Fruit fly (Drosophila melanogaster) whole organism, embryonic: ENCODE results near the gene CG43131.

Experiments used
- ATbp ChIP-seq: fragments of 200-800 bp; sonication (Bioruptor generic); optimal IDR thresholded peaks from 2 replicates; lab custom pipeline; 2017; ENCODE audit warnings: missing biosample characterization, mild to moderate bottlenecking, missing genetic modification characterization, missing genetic modification reagents
- Ada2b ChIP-seq: fragments of 200-800 bp; sonication (Bioruptor generic); IDR thresholded peaks from 2 replicates; pipeline ENCODE4 v1.3.6; 2022; ENCODE audit warnings: missing biosample characterization, missing genetic modification characterization
- Asciz ChIP-seq: fragments of 200-800 bp; sonication (Bioruptor generic); optimal IDR thresholded peaks from 2 replicates; lab custom pipeline; 2017; ENCODE audit warnings: missing biosample characterization, mild to moderate bottlenecking, missing genetic modification characterization, missing genetic modification reagents
- Awh ChIP-seq: fragments of 200-800 bp; sonication (Bioruptor generic); IDR thresholded peaks from 2 replicates; pipeline ENCODE4, ENCODE4 v1.3.6; 2022; ENCODE audit warnings: missing biosample characterization, missing genetic modification characterization
- Bgb ChIP-seq: fragments of 200-800 bp; sonication (Bioruptor generic); IDR thresholded peaks from 2 replicates; pipeline ENCODE4 v1.3.6; 2022; ENCODE audit warnings: missing biosample characterization, missing genetic modification characterization; ENCODE audit not compliant: partially characterized antibody
- CG10209 ChIP-seq: fragments of 200-800 bp; sonication (Bioruptor generic); optimal IDR thresholded peaks from 3 replicates; lab custom pipeline; 2017; ENCODE audit warnings: missing biosample characterization, mild to moderate bottlenecking, missing genetic modification characterization, missing genetic modification reagents
- CG11504 ChIP-seq: fragments of 200-800 bp; sonication (Bioruptor generic); optimal IDR thresholded peaks from 3 replicates; lab custom pipeline; 2019; ENCODE audit warnings: missing biosample characterization, mild to moderate bottlenecking, missing genetic modification characterization, moderate library complexity
- CG11696 ChIP-seq: fragments of 200-800 bp; sonication (Bioruptor generic); IDR thresholded peaks from 2 replicates; pipeline ENCODE4 v1.3.6; 2022; ENCODE audit warnings: missing biosample characterization, missing genetic modification characterization
- CG11723 ChIP-seq: fragments of 200-800 bp; sonication (Bioruptor generic); optimal IDR thresholded peaks from 2 replicates; lab custom pipeline; 2017; ENCODE audit warnings: missing biosample characterization, mild to moderate bottlenecking, missing genetic modification characterization
- CG13296 ChIP-seq: fragments of 200-800 bp; sonication (Bioruptor generic); optimal IDR thresholded peaks from 3 replicates; lab custom pipeline; 2018; ENCODE audit warnings: missing biosample characterization, mild to moderate bottlenecking, missing genetic modification characterization
- CG13424 ChIP-seq: fragments of 200-800 bp; sonication (Bioruptor generic); optimal IDR thresholded peaks from 2 replicates; lab custom pipeline; 2019; ENCODE audit warnings: missing biosample characterization, mild to moderate bottlenecking, missing genetic modification characterization, moderate library complexity
- CG14014 ChIP-seq: fragments of 200-800 bp; sonication (Bioruptor generic); IDR thresholded peaks from 2 replicates; pipeline ENCODE4 v1.3.6; 2022; ENCODE audit warnings: missing biosample characterization, missing genetic modification characterization
- CG15011 ChIP-seq: fragments of 200-800 bp; sonication (Bioruptor generic); optimal IDR thresholded peaks from 3 replicates; lab custom pipeline; 2018; ENCODE audit warnings: missing biosample characterization, mild to moderate bottlenecking, missing genetic modification characterization
- CG15269 ChIP-seq: fragments of 200-800 bp; sonication (Bioruptor generic); optimal IDR thresholded peaks from 2 replicates; lab custom pipeline; 2018; ENCODE audit warnings: missing biosample characterization, mild to moderate bottlenecking, missing genetic modification characterization, moderate library complexity
- CG15479 ChIP-seq: fragments of 200-800 bp; sonication (Bioruptor generic); optimal IDR thresholded peaks from 3 replicates; lab custom pipeline; 2019; ENCODE audit warnings: missing biosample characterization, mild to moderate bottlenecking, missing genetic modification characterization, moderate library complexity
- CG17361 ChIP-seq: fragments of 200-800 bp; sonication (Bioruptor generic); IDR thresholded peaks from 3 replicates; pipeline ENCODE4 v1.3.6; 2022; ENCODE audit warnings: missing biosample characterization, missing genetic modification characterization
- CG18262 ChIP-seq: fragments of 200-800 bp; optimal IDR thresholded peaks from 3 replicates; lab custom pipeline; 2019; ENCODE audit warnings: missing biosample characterization, mild to moderate bottlenecking, missing genetic modification characterization, moderate library complexity
- CG18599 ChIP-seq: fragments of 200-800 bp; sonication (Bioruptor generic); optimal IDR thresholded peaks from 3 replicates; lab custom pipeline; 2017; ENCODE audit warnings: missing biosample characterization, missing genetic modification characterization, mild to moderate bottlenecking, moderate library complexity, missing genetic modification reagents
- CG2678 ChIP-seq: fragments of 200-800 bp; sonication (Bioruptor generic); optimal IDR thresholded peaks from 3 replicates; lab custom pipeline; 2019; ENCODE audit warnings: missing biosample characterization, mild to moderate bottlenecking, missing genetic modification characterization, moderate library complexity
- CG3281 ChIP-seq: fragments of 200-800 bp; sonication (Bioruptor generic); optimal IDR thresholded peaks from 3 replicates; lab custom pipeline; 2017; ENCODE audit warnings: missing biosample characterization, mild to moderate bottlenecking, missing genetic modification characterization
- CG3407 ChIP-seq: fragments of 200-800 bp; sonication (Bioruptor generic); optimal IDR thresholded peaks from 2 replicates; lab custom pipeline; 2018; ENCODE audit warnings: missing biosample characterization, mild to moderate bottlenecking, missing genetic modification characterization
- CG4707 ChIP-seq: fragments of 200-800 bp; sonication (Bioruptor generic); optimal IDR thresholded peaks from 2 replicates; lab custom pipeline; 2018; ENCODE audit warnings: missing biosample characterization, mild to moderate bottlenecking, missing genetic modification characterization, moderate library complexity
- CG6854 ChIP-seq: fragments of 200-800 bp; sonication (Bioruptor generic); optimal IDR thresholded peaks from 3 replicates; lab custom pipeline; 2017; ENCODE audit warnings: missing biosample characterization, mild to moderate bottlenecking, missing genetic modification characterization
- CG8089 ChIP-seq: fragments of 200-800 bp; sonication (Bioruptor generic); optimal IDR thresholded peaks from 3 replicates; lab custom pipeline; 2016; ENCODE audit warnings: missing biosample characterization, missing genetic modification characterization
- CG9727 ChIP-seq: fragments of 200-800 bp; sonication (Bioruptor generic); optimal IDR thresholded peaks from 3 replicates; lab custom pipeline; 2017; ENCODE audit warnings: missing biosample characterization, mild to moderate bottlenecking, missing genetic modification characterization
- CHES-1-like ChIP-seq: fragments of 200-800 bp; sonication (Bioruptor generic); optimal IDR thresholded peaks from 2 replicates; lab custom pipeline; 2016; ENCODE audit warnings: missing biosample characterization, missing genetic modification characterization
- Dad ChIP-seq: fragments of 200-800 bp; sonication (Bioruptor generic); optimal IDR thresholded peaks from 3 replicates; lab custom pipeline; 2016; ENCODE audit warnings: missing biosample characterization, missing genetic modification characterization
- Fer3 ChIP-seq: fragments of 200-800 bp; sonication (Bioruptor generic); optimal IDR thresholded peaks from 2 replicates; lab custom pipeline; 2018; ENCODE audit warnings: missing biosample characterization, mild to moderate bottlenecking, missing genetic modification characterization, moderate library complexity
- HHEX ChIP-seq: fragments of 200-800 bp; sonication (Bioruptor generic); optimal IDR thresholded peaks from 3 replicates; lab custom pipeline; 2017; ENCODE audit warnings: missing biosample characterization, mild to moderate bottlenecking, missing genetic modification characterization, missing genetic modification reagents
- Hr51 ChIP-seq, 2 experiments: fragments of 200-800 bp; sonication (Bioruptor generic); optimal IDR thresholded peaks; 2 replicates in 1 of 2; 3 replicates in 1 of 2; lab custom pipeline; 2016 to 2018; ENCODE audit warnings: missing biosample characterization in 2 of 2, missing genetic modification characterization in 2 of 2, mild to moderate bottlenecking in 1 of 2, moderate library complexity in 1 of 2
- Hr78 ChIP-seq, 2 experiments: fragments of 200-800 bp in 1 of 2; fragments of >200 bp in 1 of 2; sonication (Bioruptor generic) in 1 of 2; optimal IDR thresholded peaks; 2 replicates each; lab custom pipeline; 2017 to 2019; ENCODE audit warnings: missing biosample characterization in 2 of 2, missing genetic modification characterization in 2 of 2, mild to moderate bottlenecking in 1 of 2, moderate library complexity in 1 of 2
- Med ChIP-seq: fragments of 200-800 bp; sonication (Bioruptor generic); peaks from one replicate; lab custom pipeline; 2016; ENCODE audit warnings: missing biosample characterization, missing genetic modification characterization, mild to moderate bottlenecking, inconsistent platforms, moderate library complexity
- Mrtf ChIP-seq: fragments of 200-800 bp; sonication (Bioruptor generic); IDR thresholded peaks from 3 replicates; pipeline ENCODE4 v1.3.6; 2022; ENCODE audit warnings: missing biosample characterization, missing genetic modification characterization
- Sox100B ChIP-seq: fragments of 200-800 bp; sonication (Bioruptor generic); optimal IDR thresholded peaks from 3 replicates; lab custom pipeline; 2018; ENCODE audit warnings: missing biosample characterization, mild to moderate bottlenecking, missing genetic modification characterization
- Vsx1 ChIP-seq: fragments of 200-800 bp; sonication (Bioruptor generic); optimal IDR thresholded peaks from 2 replicates; lab custom pipeline; 2017; ENCODE audit warnings: missing biosample characterization, mild to moderate bottlenecking, missing genetic modification characterization, missing genetic modification reagents
- caup ChIP-seq: fragments of 200-800 bp; sonication (Bioruptor generic); optimal IDR thresholded peaks from 3 replicates; lab custom pipeline; 2017; ENCODE audit warnings: missing biosample characterization, mild to moderate bottlenecking, missing genetic modification characterization, moderate library complexity; ENCODE audit not compliant: severe bottlenecking
- disco-r ChIP-seq: fragments of 200-800 bp; sonication (Bioruptor generic); optimal IDR thresholded peaks from 2 replicates; lab custom pipeline; 2016; ENCODE audit warnings: missing biosample characterization, missing genetic modification characterization
- eve ChIP-seq, 2 experiments: fragments of >200 bp; optimal IDR thresholded peaks; 2 replicates each; lab custom pipeline; 2017; ENCODE audit warnings: missing biosample characterization in 2 of 2, missing genetic modification characterization in 2 of 2
- gem ChIP-seq: fragments of 200-800 bp; sonication (Bioruptor generic); optimal IDR thresholded peaks from 2 replicates; lab custom pipeline; 2019; ENCODE audit warnings: missing biosample characterization, mild to moderate bottlenecking, missing genetic modification characterization, moderate library complexity
- kni ChIP-seq: fragments of 200-800 bp; sonication (Bioruptor generic); optimal IDR thresholded peaks from 3 replicates; lab custom pipeline; 2017; ENCODE audit warnings: mild to moderate bottlenecking, missing biosample characterization, missing genetic modification reagents, missing genetic modification characterization
- lab ChIP-seq: fragments of 200-800 bp; sonication (Bioruptor generic); optimal IDR thresholded peaks from 3 replicates; lab custom pipeline; 2017; ENCODE audit warnings: missing biosample characterization, missing genetic modification characterization, mild to moderate bottlenecking, moderate library complexity, missing genetic modification reagents
- mirr ChIP-seq: fragments of 200-800 bp; sonication (Bioruptor generic); optimal IDR thresholded peaks from 3 replicates; lab custom pipeline; 2018; ENCODE audit warnings: missing biosample characterization, mild to moderate bottlenecking, missing genetic modification characterization
- pan ChIP-seq, 4 experiments: fragments of >200 bp in 3 of 4; fragments of 200-800 bp in 1 of 4; sonication (Bioruptor generic) in 1 of 4; optimal IDR thresholded peaks in 3 of 4; IDR thresholded peaks in 1 of 4; 2 replicates each; pipeline versions ENCODE4 v1.3.6 to Lab custom; 2017 to 2022; ENCODE audit warnings: missing biosample characterization in 2 of 4, missing genetic modification characterization in 2 of 4, mixed read lengths in 1 of 4
- sd ChIP-seq: fragments of 200-800 bp; sonication (Bioruptor generic); optimal IDR thresholded peaks from 3 replicates; lab custom pipeline; 2018; ENCODE audit warnings: missing biosample characterization, mild to moderate bottlenecking, missing genetic modification characterization, moderate library complexity
- sens ChIP-seq: fragments of 200-800 bp; sonication (Bioruptor generic); peaks from one replicate; lab custom pipeline; 2016; ENCODE audit warnings: missing biosample characterization, missing genetic modification characterization
- slou ChIP-seq: fragments of 200-800 bp; sonication (Bioruptor generic); optimal IDR thresholded peaks from 3 replicates; lab custom pipeline; 2016; ENCODE audit warnings: missing biosample characterization, missing genetic modification characterization
- vvl ChIP-seq: fragments of 200-800 bp; sonication (Bioruptor generic); IDR thresholded peaks from 2 replicates; pipeline ENCODE4 v1.3.6; 2022; ENCODE audit warnings: missing biosample characterization, missing genetic modification characterization

CG43131 gene

dm6 chr3R:5059320-5059719 is 49.7 kb downstream of the CG43131 start (continued):
- TF ChIP-seq CG2678 (tag; lab: Kevin White, UChicago), result peak; percentile 46
- TF ChIP-seq mirr (GFP tag; lab: Kevin White, UChicago), result peak; percentile 16
- peak; percentile 89 for TF ChIP-seq sens (GFP tag; lab: Kevin White, UChicago)
- TF ChIP-seq CG10209 (GFP tag; lab: Kevin White, UChicago), result peak; percentile 1
- TF ChIP-seq Vsx1 (GFP tag; lab: Kevin White, UChicago), result peak; percentile 32
- TF ChIP-seq CG11696 (GFP tag; lab: Robert Waterston, UW), result no peak
- no peak for TF ChIP-seq CG6854
- peak; percentile 4 for TF ChIP-seq slou (GFP tag; lab: Kevin White, UChicago)
- no peak for TF ChIP-seq CHES-1-like (GFP tag; lab: Kevin White, UChicago)
- TF ChIP-seq CG18262 (tag; lab: Kevin White, UChicago), result peak; percentile 6
- peak; percentile 16 for TF ChIP-seq CG11723 (GFP tag; lab: Kevin White, UChicago)
- TF ChIP-seq CG8089 (GFP tag; lab: Kevin White, UChicago), result peak; percentile 33
- TF ChIP-seq CG3407 (GFP tag; lab: Kevin White, UChicago), result peak; percentile 5
- TF ChIP-seq Mrtf, result no peak
- TF ChIP-seq HHEX (GFP tag; lab: Kevin White, UChicago), result peak; percentile 18
- TF ChIP-seq Hr51 (GFP tag; optimal IDR thresholded peaks at IDR 0.05; lab: Kevin White, UChicago), result peak in 1 of 2 experiments; percentile 2
- TF ChIP-seq CG13296 (GFP tag; lab: Kevin White, UChicago), result peak; percentile 8
- no peak for TF ChIP-seq Dad
- TF ChIP-seq CG15479 (GFP tag; lab: Kevin White, UChicago), result no peak
- TF ChIP-seq CG14014 (GFP tag; lab: Robert Waterston, UW), result 0 out of 2 replicates have a peak, but pooled peaks have one; percentile 14
- peak; percentile 18 for TF ChIP-seq Sox100B (GFP tag; lab: Kevin White, UChicago)
- peak; percentile 21; the same call in 1 of the 2 replicates for TF ChIP-seq vvl (GFP tag; lab: Robert Waterston, UW)
- peak; percentile 37 for TF ChIP-seq ATbp (GFP tag; lab: Kevin White, UChicago)
- peak in 1 of 2 experiments; percentile 6 for TF ChIP-seq Hr78 (GFP tag; optimal IDR thresholded peaks at IDR 0.05; lab: Kevin White, UChicago)
- TF ChIP-seq Fer3, result no peak
- peak; percentile 50 for TF ChIP-seq Asciz
- TF ChIP-seq CG9727 (GFP tag; lab: Kevin White, UChicago), result peak; percentile 17
- TF ChIP-seq CG4707, result peak; percentile 3
- TF ChIP-seq Ada2b (GFP tag; lab: Robert Waterston, UW), result no peak
- peak; percentile 29 for TF ChIP-seq kni (GFP tag; lab: Kevin White, UChicago)
- TF ChIP-seq gem, result peak; percentile 11
- no peak for TF ChIP-seq Bgb
- peak; percentile 28 for TF ChIP-seq lab (GFP tag; lab: Kevin White, UChicago)
- TF ChIP-seq caup (GFP tag; lab: Kevin White, UChicago), result peak; percentile 13
- TF ChIP-seq CG15269 (tag; lab: Kevin White, UChicago), result peak; percentile 22
- TF ChIP-seq CG11504 (tag; lab: Kevin White, UChicago), result peak; percentile 10
- peak in 1 of 2 experiments; percentile 36 for TF ChIP-seq eve (GFP tag; optimal IDR thresholded peaks at IDR 0.05; lab: Kevin White, UChicago)
- no peak for TF ChIP-seq pan (optimal IDR thresholded peaks at IDR 0.05; lab: Kevin White, UChicago)
- peak in 1 of 2 experiments; percentile 28 for TF ChIP-seq pan (GFP tag; optimal IDR thresholded peaks at IDR 0.05 in 1 of 2, IDR thresholded peaks at IDR 0.05 in 1 of 2)
- no peak for TF ChIP-seq disco-r (GFP tag; lab: Kevin White, UChicago)
- peak; percentile 95 for TF ChIP-seq Awh (GFP tag; lab: Robert Waterston, UW)
- TF ChIP-seq CG18599 (GFP tag; lab: Kevin White, UChicago), result peak; percentile 24
- TF ChIP-seq CG3281, result peak; percentile 43
- peak; percentile 84 for TF ChIP-seq Med (GFP tag; lab: Kevin White, UChicago)
- peak; percentile 48 for TF ChIP-seq sd (tag; lab: Kevin White, UChicago)
- TF ChIP-seq CG13424, result peak; percentile 5
- peak; percentile 1 for TF ChIP-seq CG15011 (GFP tag; lab: Kevin White, UChicago)
- TF ChIP-seq CG17361 (GFP tag; lab: Robert Waterston, UW), result peak; percentile 18; the same call in 1 of the 3 replicates
- TF ChIP-seq, all 482 proteins: peak for 49
